Worm (Caenorhabditis elegans) whole organism, L3 larva: Measurements from ENCODE around the gene C27C12.3.

Source experiments
- ama-1 ChIP-seq: fragments of 150-350 bp; optimal IDR thresholded peaks from 2 replicates; lab custom pipeline; 2018
- hmg-11 ChIP-seq: sonication (generic microtip); optimal IDR thresholded peaks from 2 replicates; lab custom pipeline; 2016; ENCODE audit warnings: missing genetic modification characterization, missing compliant biosample characterization
- unc-39 ChIP-seq: sonication (generic microtip); optimal IDR thresholded peaks from 4 replicates; lab custom pipeline; 2017; ENCODE audit warnings: missing biosample characterization, missing genetic modification characterization

- TF ChIP-seq unc-39 (tag; lab: Kevin White, UChicago): no peak
- TF ChIP-seq hmg-11 (tag; lab: Kevin White, UChicago): no peak
- TF ChIP-seq ama-1 (lab: Kevin White, UChicago): no peak
These were observed 6.1 kb upstream of the C27C12.3 start, which contains the start of gene F31F6.2 for ce11 chrX:14871780-14872179.
